Worm (Caenorhabditis elegans): ENCODE data around the gene bas-1.

DNA sequence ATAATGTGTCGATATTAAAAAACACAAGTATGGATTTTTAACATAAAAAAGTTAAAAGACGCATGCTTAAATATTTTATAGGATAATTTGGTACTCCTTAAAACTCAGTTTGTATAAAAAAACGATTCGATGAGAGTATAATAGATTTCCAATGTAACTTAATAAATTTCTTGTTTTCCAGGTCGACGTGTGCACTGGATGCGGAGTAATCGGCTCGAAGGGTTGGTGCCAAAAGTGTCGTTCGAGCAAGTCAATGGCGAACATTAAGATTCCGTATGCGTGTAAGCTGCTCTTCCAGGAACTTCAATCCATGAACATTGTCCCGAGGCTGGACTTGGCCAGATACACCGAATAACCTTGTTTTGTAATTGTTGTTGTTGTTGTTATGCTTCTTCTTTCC, 47.7 kb upstream of the bas-1 start:
- TF ChIP-seq M03D4.4 (tag; optimal IDR thresholded peaks at IDR 0.05) (no peak), hlh-1 (tag; optimal IDR thresholded peaks at IDR 0.05) (no peak), drap-1 (GFP tag; optimal IDR thresholded peaks at IDR 0.05) (no peak), ceh-83 (GFP tag; optimal IDR thresholded peaks at IDR 0.05) (no peak), pha-4 (tag; optimal IDR thresholded peaks at IDR 0.05) (no peak), blmp-1 (tag; optimal IDR thresholded peaks at IDR 0.05) (no peak), ztf-11 (tag; optimal IDR thresholded peaks at IDR 0.05) (no peak), nhr-28 (tag; optimal IDR thresholded peaks at IDR 0.05) (no peak), lsy-2 (tag; optimal IDR thresholded peaks at IDR 0.05) (no peak)
